Fruit fly (Drosophila melanogaster) whole organism, embryonic: ENCODE results near the gene CG42390.

ENCODE experiments used
- Atf3 ChIP-seq: fragments of 200-800 bp; sonication (Bioruptor generic); optimal IDR thresholded peaks from 3 replicates; lab custom pipeline; 2016; ENCODE audit warnings: missing biosample characterization, missing genetic modification characterization
- BEAF-32 ChIP-seq: fragments of 200-800 bp; sonication (Bioruptor generic); optimal IDR thresholded peaks from 3 replicates; lab custom pipeline; 2017; ENCODE audit warnings: missing biosample characterization, missing genetic modification characterization, mild to moderate bottlenecking, moderate library complexity, missing genetic modification reagents
- CG10147 ChIP-seq: fragments of 200-800 bp; sonication (Bioruptor generic); optimal IDR thresholded peaks from 2 replicates; lab custom pipeline; 2019; ENCODE audit warnings: missing biosample characterization, mild to moderate bottlenecking, missing genetic modification characterization, moderate library complexity
- CG1024 ChIP-seq: fragments of 200-800 bp; sonication (Bioruptor generic); IDR thresholded peaks from 2 replicates; pipeline ENCODE4 v1.3.6; 2022; ENCODE audit warnings: missing biosample characterization, missing genetic modification characterization
- CG10543 ChIP-seq: fragments of 200-800 bp; sonication (Bioruptor generic); optimal IDR thresholded peaks from 3 replicates; lab custom pipeline; 2017; ENCODE audit warnings: missing biosample characterization, mild to moderate bottlenecking, missing genetic modification characterization, moderate library complexity
- CG10959 ChIP-seq: fragments of 200-800 bp; sonication (Bioruptor generic); IDR thresholded peaks from 2 replicates; pipeline ENCODE4 v1.3.6; 2022; ENCODE audit warnings: missing biosample characterization, missing genetic modification characterization
- CG12155 ChIP-seq: fragments of 200-800 bp; sonication (Bioruptor generic); optimal IDR thresholded peaks from 3 replicates; lab custom pipeline; 2016; ENCODE audit warnings: missing biosample characterization, missing genetic modification characterization
- CG12219 ChIP-seq: fragments of 200-800 bp; sonication (Bioruptor generic); optimal IDR thresholded peaks from 3 replicates; lab custom pipeline; 2018; ENCODE audit warnings: missing biosample characterization, mild to moderate bottlenecking, missing genetic modification characterization
- CG12659 ChIP-seq: fragments of 200-800 bp; sonication (Bioruptor generic); optimal IDR thresholded peaks from 3 replicates; lab custom pipeline; 2017; ENCODE audit warnings: mild to moderate bottlenecking, missing biosample characterization, missing genetic modification reagents, missing genetic modification characterization
- CG12744 ChIP-seq: fragments of 200-800 bp; sonication (Bioruptor generic); optimal IDR thresholded peaks from 2 replicates; lab custom pipeline; 2016; ENCODE audit warnings: missing biosample characterization, missing genetic modification characterization
- CG14014 ChIP-seq: fragments of 200-800 bp; sonication (Bioruptor generic); IDR thresholded peaks from 2 replicates; pipeline ENCODE4 v1.3.6; 2022; ENCODE audit warnings: missing biosample characterization, missing genetic modification characterization
- CG15269 ChIP-seq: fragments of 200-800 bp; sonication (Bioruptor generic); optimal IDR thresholded peaks from 2 replicates; lab custom pipeline; 2018; ENCODE audit warnings: missing biosample characterization, mild to moderate bottlenecking, missing genetic modification characterization, moderate library complexity
- CG1603 ChIP-seq: fragments of 200-800 bp; sonication (Bioruptor generic); optimal IDR thresholded peaks from 2 replicates; lab custom pipeline; 2019; ENCODE audit warnings: missing biosample characterization, mild to moderate bottlenecking, missing genetic modification characterization, moderate library complexity
- CG16815 ChIP-seq: fragments of 200-800 bp; sonication (Bioruptor generic); optimal IDR thresholded peaks from 3 replicates; lab custom pipeline; 2017; ENCODE audit warnings: missing biosample characterization, mild to moderate bottlenecking, missing genetic modification characterization
- CG17912 ChIP-seq: fragments of 200-800 bp; sonication (Bioruptor generic); optimal IDR thresholded peaks from 2 replicates; lab custom pipeline; 2018; ENCODE audit warnings: missing biosample characterization, mild to moderate bottlenecking, missing genetic modification characterization
- CG1792 ChIP-seq: fragments of 200-800 bp; sonication (Bioruptor generic); optimal IDR thresholded peaks from 2 replicates; lab custom pipeline; 2016; ENCODE audit warnings: missing biosample characterization, missing genetic modification characterization
- CG30020 ChIP-seq: fragments of 200-800 bp; optimal IDR thresholded peaks from 2 replicates; lab custom pipeline; 2019; ENCODE audit warnings: missing biosample characterization, mild to moderate bottlenecking, missing genetic modification characterization, moderate library complexity
- CG3281 ChIP-seq: fragments of 200-800 bp; sonication (Bioruptor generic); optimal IDR thresholded peaks from 3 replicates; lab custom pipeline; 2017; ENCODE audit warnings: missing biosample characterization, mild to moderate bottlenecking, missing genetic modification characterization
- CG4617 ChIP-seq: fragments of 200-800 bp; sonication (Bioruptor generic); optimal IDR thresholded peaks from 3 replicates; lab custom pipeline; 2016; ENCODE audit warnings: missing biosample characterization, missing genetic modification characterization, borderline replicate concordance
- CG6175 ChIP-seq: fragments of 200-800 bp; sonication (Bioruptor generic); IDR thresholded peaks from 3 replicates; pipeline ENCODE4 v1.3.6; 2022; ENCODE audit warnings: missing biosample characterization, missing genetic modification characterization
- CG6683 ChIP-seq: fragments of 200-800 bp; sonication (Bioruptor generic); optimal IDR thresholded peaks from 2 replicates; lab custom pipeline; 2017; ENCODE audit warnings: missing biosample characterization, mild to moderate bottlenecking, missing genetic modification characterization, missing genetic modification reagents
- CG7928 ChIP-seq: fragments of 200-800 bp; sonication (Bioruptor generic); optimal IDR thresholded peaks from 2 replicates; lab custom pipeline; 2017; ENCODE audit warnings: missing biosample characterization, mild to moderate bottlenecking, missing genetic modification characterization
- CG8765 ChIP-seq: fragments of 200-800 bp; sonication (Bioruptor generic); IDR thresholded peaks from 2 replicates; pipeline ENCODE4 v1.3.6; 2022; ENCODE audit warnings: missing biosample characterization, missing genetic modification characterization
- D ChIP-seq, 2 experiments: fragments of 200-800 bp in 1 of 2; fragments of >200 bp in 1 of 2; sonication (Bioruptor generic) in 1 of 2; optimal IDR thresholded peaks; 2 replicates in 1 of 2; 3 replicates in 1 of 2; lab custom pipeline; 2017; ENCODE audit warnings: mild to moderate bottlenecking in 1 of 2, missing biosample characterization in 1 of 2, missing genetic modification characterization in 1 of 2, missing genetic modification reagents in 1 of 2
- Deaf1 ChIP-seq: fragments of 200-800 bp; optimal IDR thresholded peaks from 3 replicates; lab custom pipeline; 2019; ENCODE audit warnings: missing biosample characterization, mild to moderate bottlenecking, missing genetic modification characterization, moderate library complexity
- Elba2 ChIP-seq: fragments of 200-800 bp; sonication (Bioruptor generic); optimal IDR thresholded peaks from 3 replicates; lab custom pipeline; 2016; ENCODE audit warnings: missing biosample characterization, missing genetic modification characterization
- H15 ChIP-seq: fragments of 200-800 bp; sonication (Bioruptor generic); IDR thresholded peaks from 3 replicates; pipeline ENCODE4 v1.3.6; 2022; ENCODE audit warnings: missing biosample characterization, missing genetic modification characterization
- Hmx ChIP-seq: fragments of 200-800 bp; sonication (Bioruptor generic); optimal IDR thresholded peaks from 2 replicates; lab custom pipeline; 2016; ENCODE audit warnings: missing biosample characterization, missing genetic modification characterization
- Lim3 ChIP-seq: fragments of 200-800 bp; sonication (Bioruptor generic); IDR thresholded peaks from 2 replicates; pipeline ENCODE4 v1.3.6; 2022; ENCODE audit warnings: missing biosample characterization, missing genetic modification characterization
- Mes4 ChIP-seq: fragments of 200-800 bp; sonication (Bioruptor generic); optimal IDR thresholded peaks from 2 replicates; lab custom pipeline; 2016; ENCODE audit warnings: missing biosample characterization, missing genetic modification characterization
- PHDP ChIP-seq: fragments of 200-800 bp; sonication (Bioruptor generic); optimal IDR thresholded peaks from 3 replicates; lab custom pipeline; 2018; ENCODE audit warnings: missing biosample characterization, mild to moderate bottlenecking, missing genetic modification characterization, moderate library complexity
- Six4 ChIP-seq: fragments of 200-800 bp; sonication (Bioruptor generic); optimal IDR thresholded peaks from 2 replicates; lab custom pipeline; 2016; ENCODE audit warnings: missing biosample characterization, missing genetic modification characterization
- Sry-δ ChIP-seq: fragments of 200-800 bp; sonication (Bioruptor generic); optimal IDR thresholded peaks from 2 replicates; lab custom pipeline; 2016; ENCODE audit warnings: missing biosample characterization, missing genetic modification characterization
- Xbp1 ChIP-seq: fragments of 200-800 bp; sonication (Bioruptor generic); optimal IDR thresholded peaks from 3 replicates; lab custom pipeline; 2016; ENCODE audit warnings: missing biosample characterization, mild to moderate bottlenecking, missing genetic modification characterization
- YL-1 ChIP-seq: fragments of 200-800 bp; sonication (Bioruptor generic); optimal IDR thresholded peaks from 3 replicates; lab custom pipeline; 2017; ENCODE audit warnings: missing biosample characterization, mild to moderate bottlenecking, missing genetic modification characterization
- croc ChIP-seq: fragments of 200-800 bp; sonication (Bioruptor generic); conservative IDR thresholded peaks from 3 replicates; pipeline ENCODE4 v1.3.6; 2022; ENCODE audit warnings: missing biosample characterization, missing genetic modification characterization
- crol ChIP-seq: fragments of 200-800 bp; sonication (Bioruptor generic); IDR thresholded peaks from 2 replicates; pipeline ENCODE4 v1.3.6; 2022; ENCODE audit warnings: missing biosample characterization, missing genetic modification characterization
- insv ChIP-seq, 2 experiments: fragments of 200-800 bp; sonication (Bioruptor generic); optimal IDR thresholded peaks; 3 replicates each; lab custom pipeline; 2016 to 2018; ENCODE audit warnings: missing biosample characterization in 2 of 2, missing genetic modification characterization in 2 of 2
- lov ChIP-seq, 2 experiments: fragments of 200-800 bp in 1 of 2; fragments of >200 bp in 1 of 2; sonication (Bioruptor generic) in 1 of 2; IDR thresholded peaks in 1 of 2; optimal IDR thresholded peaks in 1 of 2; 2 replicates in 1 of 2; 3 replicates in 1 of 2; pipeline versions ENCODE4 v1.3.6 to Lab custom; 2017 to 2022; ENCODE audit warnings: missing biosample characterization in 1 of 2, missing genetic modification characterization in 1 of 2
- luna ChIP-seq: fragments of 200-800 bp; sonication (Bioruptor generic); optimal IDR thresholded peaks from 2 replicates; lab custom pipeline; 2016; ENCODE audit warnings: missing biosample characterization, missing genetic modification characterization
- run ChIP-seq: fragments of 200-800 bp; sonication (Bioruptor generic); optimal IDR thresholded peaks from 3 replicates; lab custom pipeline; 2018; ENCODE audit warnings: missing biosample characterization, mild to moderate bottlenecking, missing genetic modification characterization
- sqz ChIP-seq: fragments of 200-800 bp; sonication (Bioruptor generic); optimal IDR thresholded peaks from 3 replicates; lab custom pipeline; 2018; ENCODE audit warnings: missing biosample characterization, mild to moderate bottlenecking, missing genetic modification characterization
- yki ChIP-seq: fragments of >200 bp; optimal IDR thresholded peaks from 3 replicates; lab custom pipeline; 2018
- zfh1 ChIP-seq: fragments of 200-800 bp; sonication (Bioruptor generic); IDR thresholded peaks from 3 replicates; pipeline ENCODE4 v1.3.6; 2022; ENCODE audit warnings: missing biosample characterization, missing genetic modification characterization

Gene CG42390

DNA sequence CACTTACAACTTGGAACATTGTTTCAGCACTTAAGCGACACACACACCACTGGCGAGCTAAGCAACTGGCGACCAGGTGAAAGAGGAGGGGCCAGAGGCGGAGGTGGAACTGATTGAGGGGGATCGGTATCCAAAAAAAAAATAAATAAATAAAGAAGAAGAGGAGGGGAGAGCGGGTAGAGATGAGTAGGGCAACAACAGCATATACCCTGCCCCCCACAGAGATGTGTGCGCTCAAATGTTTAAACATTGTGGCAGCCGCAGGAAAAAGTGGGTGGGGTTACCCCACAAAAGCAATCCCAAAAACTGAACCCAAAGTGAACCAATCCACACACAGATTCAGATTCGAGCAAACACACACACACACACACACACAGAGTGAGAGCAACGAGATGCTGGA is 30.6 kb downstream of the CG42390 start (continued):
- TF ChIP-seq CG1792 (GFP tag; lab: Kevin White, UChicago) = no peak
- TF ChIP-seq Deaf1 (tag; lab: Kevin White, UChicago) = no peak
- TF ChIP-seq CG10543 (GFP tag; lab: Kevin White, UChicago) = no peak
- TF ChIP-seq CG16815 (GFP tag; lab: Kevin White, UChicago) = no peak
- no peak for TF ChIP-seq CG4617 (GFP tag; lab: Kevin White, UChicago)
- TF ChIP-seq Atf3 (GFP tag; lab: Kevin White, UChicago) = no peak
- TF ChIP-seq Xbp1 (GFP tag; lab: Kevin White, UChicago) = no peak
- no peak for TF ChIP-seq CG10147 (GFP tag; lab: Kevin White, UChicago)
- no peak for TF ChIP-seq CG6175
- TF ChIP-seq Elba2 (GFP tag; lab: Kevin White, UChicago) = no peak
- TF ChIP-seq Mes4 (GFP tag; lab: Kevin White, UChicago) = no peak
- no peak for TF ChIP-seq CG6683 (GFP tag; lab: Kevin White, UChicago)
- no peak for TF ChIP-seq CG1024 (GFP tag; lab: Robert Waterston, UW)
- no peak for TF ChIP-seq CG10959 (GFP tag; lab: Robert Waterston, UW)
- no peak for TF ChIP-seq CG12744 (GFP tag; lab: Kevin White, UChicago)
- no peak for TF ChIP-seq lov (optimal IDR thresholded peaks at IDR 0.05; lab: Kevin White, UChicago)
- TF ChIP-seq lov (GFP tag; IDR thresholded peaks at IDR 0.05; lab: Robert Waterston, UW) = no peak
- TF ChIP-seq CG15269 (tag; lab: Kevin White, UChicago) = no peak
- no peak for TF ChIP-seq CG30020 (tag; lab: Kevin White, UChicago)
- TF ChIP-seq PHDP (tag; lab: Kevin White, UChicago) = no peak
- TF ChIP-seq luna (GFP tag; lab: Kevin White, UChicago) = no peak
- no peak for TF ChIP-seq CG3281 (GFP tag; lab: Kevin White, UChicago)
- no peak for TF ChIP-seq CG8765 (GFP tag; lab: Robert Waterston, UW)
- no peak for TF ChIP-seq yki
- no peak for TF ChIP-seq CG14014 (GFP tag; lab: Robert Waterston, UW)
- no peak for TF ChIP-seq Lim3 (GFP tag; lab: Robert Waterston, UW)
- TF ChIP-seq H15 (GFP tag; lab: Robert Waterston, UW) = no peak
- TF ChIP-seq YL-1 = no peak
- TF ChIP-seq CG12219 (GFP tag; lab: Kevin White, UChicago) = no peak
- peak; percentile 65 for TF ChIP-seq sqz (GFP tag; lab: Kevin White, UChicago)
- TF ChIP-seq BEAF-32 = no peak
- TF ChIP-seq CG1603 (tag; lab: Kevin White, UChicago) = no peak
- no peak for TF ChIP-seq insv (GFP tag; optimal IDR thresholded peaks at IDR 0.05; lab: Kevin White, UChicago)
- TF ChIP-seq Sry-δ (GFP tag; lab: Kevin White, UChicago) = no peak
- TF ChIP-seq D (optimal IDR thresholded peaks at IDR 0.05; lab: Kevin White, UChicago) = no peak
- no peak for TF ChIP-seq D (GFP tag; optimal IDR thresholded peaks at IDR 0.05; lab: Kevin White, UChicago)
- no peak for TF ChIP-seq Six4 (GFP tag; lab: Kevin White, UChicago)
- TF ChIP-seq Hmx (GFP tag; lab: Kevin White, UChicago) = no peak
- TF ChIP-seq CG12155 (GFP tag; lab: Kevin White, UChicago) = no peak
- TF ChIP-seq CG12659 = no peak
- no peak for TF ChIP-seq CG17912 (GFP tag; lab: Kevin White, UChicago)
- TF ChIP-seq zfh1 (GFP tag; lab: Robert Waterston, UW) = 0 out of 3 replicates have a peak, but pooled peaks have one; percentile 43
- TF ChIP-seq croc = no peak
- peak; percentile 81 for TF ChIP-seq crol
- TF ChIP-seq CG7928 (GFP tag; lab: Kevin White, UChicago) = no peak
- TF ChIP-seq run (tag; lab: Kevin White, UChicago) = no peak
